Fruit fly (Drosophila melanogaster) S2 (cell line): ENCODE results near the gene CG4098.

ENCODE experiments used
- CG8478 ChIP-seq: fragments of >200 bp; optimal IDR thresholded peaks from 2 replicates; lab custom pipeline; 2018
- CTCF ChIP-seq, 2 experiments: fragments of >200 bp; optimal IDR thresholded peaks; 2 replicates each; lab custom pipeline; 2018

The CG4098 gene

dm6 chr3L:16635566-16636210 is 26.5 kb upstream of the CG4098 start:
- TF ChIP-seq CTCF (optimal IDR thresholded peaks at IDR 0.05; lab: Kevin White, UChicago): no peak

- TF ChIP-seq CG8478 (lab: Kevin White, UChicago): no peak
- no peak for TF ChIP-seq CTCF (optimal IDR thresholded peaks at IDR 0.05; lab: Kevin White, UChicago)
These were observed 25.4 kb upstream of the CG4098 start for dm6 chr3L:16634529-16634928.

dm6 chr3L:16634091-16634490 is 24.9 kb upstream of the CG4098 start:
- no peak for TF ChIP-seq CG8478 (lab: Kevin White, UChicago)
- no peak for TF ChIP-seq CTCF (optimal IDR thresholded peaks at IDR 0.05; lab: Kevin White, UChicago)

- TF ChIP-seq CTCF (optimal IDR thresholded peaks at IDR 0.05; lab: Kevin White, UChicago) (peak; percentile 70 to 73), CG8478 (lab: Kevin White, UChicago) (no peak)
These were observed 22.8 kb upstream of the CG4098 start for dm6 chr3L:16631844-16632537.

dm6 chr3L:16629793-16630192 is 20.6 kb upstream of the CG4098 start:
- TF ChIP-seq CG8478 (lab: Kevin White, UChicago) (no peak), CTCF (optimal IDR thresholded peaks at IDR 0.05; lab: Kevin White, UChicago) (no peak)

- no peak for TF ChIP-seq CG8478 (lab: Kevin White, UChicago)
- no peak for TF ChIP-seq CTCF (optimal IDR thresholded peaks at IDR 0.05; lab: Kevin White, UChicago)
These were observed 17.1 kb upstream of the CG4098 start for dm6 chr3L:16626199-16626598.

- TF ChIP-seq CTCF (optimal IDR thresholded peaks at IDR 0.05; lab: Kevin White, UChicago): no peak
- no peak for TF ChIP-seq CG8478 (lab: Kevin White, UChicago)
These were observed 6.1 kb upstream of the CG4098 start, which contains the start of gene Mo25 for dm6 chr3L:16615132-16615709. Gene Mo25 (minus strand): TSS chr3L:16615472.

- no peak for TF ChIP-seq CG8478 (lab: Kevin White, UChicago)
- no peak for TF ChIP-seq CTCF (optimal IDR thresholded peaks at IDR 0.05; lab: Kevin White, UChicago)
These were observed 3.8 kb upstream of the CG4098 start for dm6 chr3L:16612972-16613371.

dm6 chr3L:16612152-16612551 is 3.0 kb upstream of the CG4098 start, which contains the start of gene CG4101:
Gene CG4101 (plus strand): TSS chr3L:16612486.
- TF ChIP-seq CG8478 (lab: Kevin White, UChicago) (no peak), CTCF (optimal IDR thresholded peaks at IDR 0.05; lab: Kevin White, UChicago) (no peak)

dm6 chr3L:16610201-16610600 is 1.1 kb upstream of the CG4098 start, which contains the start of gene Prosbeta6:
Gene Prosbeta6 (minus strand): TSS chr3L:16610418.
- TF ChIP-seq CG8478 (lab: Kevin White, UChicago) (no peak), CTCF (optimal IDR thresholded peaks at IDR 0.05; lab: Kevin White, UChicago) (peak in 1 of 2 experiments; percentile 5)

- TF ChIP-seq CG8478 (lab: Kevin White, UChicago): no peak
- no peak for TF ChIP-seq CTCF (optimal IDR thresholded peaks at IDR 0.05; lab: Kevin White, UChicago)
These were observed 6.4 kb downstream of the CG4098 start, which contains the start of gene Arts for dm6 chr3L:16602736-16603144. Gene Arts (plus strand): TSS chr3L:16602851.

- TF ChIP-seq CG8478 (lab: Kevin White, UChicago) (no peak), CTCF (optimal IDR thresholded peaks at IDR 0.05; lab: Kevin White, UChicago) (no peak)
These were observed 14.1 kb downstream of the CG4098 start, which contains the start of the genes spd-2 and Apl for dm6 chr3L:16594922-16595518. Gene spd-2 (minus strand): TSS chr3L:16595014. Gene Apl (plus strand): TSS chr3L:16595181.

dm6 chr3L:16590860-16591259 is 18.3 kb downstream of the CG4098 start, which contains the start of gene tra:
Gene tra (minus strand): TSS chr3L:16591050.
- TF ChIP-seq CTCF (optimal IDR thresholded peaks at IDR 0.05; lab: Kevin White, UChicago) (no peak), CG8478 (lab: Kevin White, UChicago) (no peak)

- no peak for TF ChIP-seq CG8478 (lab: Kevin White, UChicago)
- TF ChIP-seq CTCF (optimal IDR thresholded peaks at IDR 0.05; lab: Kevin White, UChicago): peak in 1 of 2 experiments; percentile 31
These were observed 21.0 kb downstream of the CG4098 start for dm6 chr3L:16587994-16588622.
